Worm (Caenorhabditis elegans) whole organism, L1 larva: Measurements from ENCODE around the gene C10G8.3.

ENCODE experiments used
- Y116A8C.19 ChIP-seq: sonication (generic microtip); optimal IDR thresholded peaks from 2 replicates; lab custom pipeline; 2016; ENCODE audit warnings: missing compliant biosample characterization, missing genetic modification characterization, borderline replicate concordance
- alr-1 ChIP-seq: fragments of 200-800 bp; sonication (Bioruptor generic); optimal IDR thresholded peaks from 2 replicates; lab custom pipeline; 2018; ENCODE audit warnings: borderline replicate concordance, mild to moderate bottlenecking, missing genetic modification characterization, missing compliant biosample characterization
- ama-1 ChIP-seq: fragments of 150-350 bp; optimal IDR thresholded peaks from 2 replicates; lab custom pipeline; 2014
- ceh-63 ChIP-seq: fragments of 200-800 bp; sonication (Bioruptor generic); optimal IDR thresholded peaks from 2 replicates; lab custom pipeline; 2018; ENCODE audit warnings: mild to moderate bottlenecking, missing genetic modification characterization, missing compliant biosample characterization
- ces-1 ChIP-seq: fragments of 150-350 bp; optimal IDR thresholded peaks from 2 replicates; lab custom pipeline; 2014; ENCODE audit warnings: missing biosample characterization, missing genetic modification reagents, missing genetic modification characterization
- dpl-1 ChIP-seq, 3 experiments: fragments of 150-350 bp in 2 of 3; sonication (generic microtip) in 1 of 3; optimal IDR thresholded peaks; 2 replicates each; lab custom pipeline; 2014 to 2017; ENCODE audit warnings: missing biosample characterization in 3 of 3, missing genetic modification characterization in 3 of 3, missing genetic modification reagents in 3 of 3
- efl-1 ChIP-seq, 4 experiments: fragments of 150-350 bp; optimal IDR thresholded peaks in 3 of 4; peaks in 1 of 4; 1 replicate in 1 of 4; 2 replicates in 3 of 4; lab custom pipeline; 2014; ENCODE audit warnings: missing biosample characterization in 2 of 4, missing genetic modification characterization in 2 of 4, missing genetic modification reagents in 2 of 4
- efl-3 ChIP-seq: fragments of 200-800 bp; sonication (Bioruptor generic); optimal IDR thresholded peaks from 2 replicates; lab custom pipeline; 2018; ENCODE audit warnings: mild to moderate bottlenecking, missing genetic modification characterization, missing compliant biosample characterization
- egl-27 ChIP-seq, 2 experiments: fragments of 150-350 bp in 1 of 2; sonication (generic microtip); optimal IDR thresholded peaks; 3 replicates each; lab custom pipeline; 2017 to 2018; ENCODE audit warnings: missing biosample characterization in 2 of 2, missing genetic modification characterization in 2 of 2, missing genetic modification reagents in 2 of 2
- elt-2 ChIP-seq: sonication (generic microtip); optimal IDR thresholded peaks from 2 replicates; lab custom pipeline; 2016; ENCODE audit warnings: missing genetic modification characterization, mild to moderate bottlenecking, inconsistent platforms, missing compliant biosample characterization, missing genetic modification reagents
- elt-3 ChIP-seq, 6 experiments: fragments of 150-350 bp in 1 of 6; sonication (generic microtip); optimal IDR thresholded peaks; 2 replicates each; lab custom pipeline; 2017 to 2018; ENCODE audit warnings: missing biosample characterization in 6 of 6, missing genetic modification characterization in 6 of 6, inconsistent platforms in 1 of 6
- fkh-8 ChIP-seq: sonication (generic microtip); optimal IDR thresholded peaks from 2 replicates; lab custom pipeline; 2016; ENCODE audit warnings: mild to moderate bottlenecking, missing genetic modification characterization, missing compliant biosample characterization
- fos-1 ChIP-seq: fragments of 150-350 bp; optimal IDR thresholded peaks from 2 replicates; lab custom pipeline; 2014; ENCODE audit warnings: missing biosample characterization, missing genetic modification characterization
- hlh-17 ChIP-seq: fragments of 200-800 bp; sonication (Bioruptor generic); optimal IDR thresholded peaks from 2 replicates; lab custom pipeline; 2018; ENCODE audit warnings: missing genetic modification characterization, mild to moderate bottlenecking, missing compliant biosample characterization, moderate library complexity, borderline replicate concordance
- jun-1 ChIP-seq: fragments of 150-350 bp; optimal IDR thresholded peaks from 2 replicates; lab custom pipeline; 2014; ENCODE audit warnings: missing biosample characterization, missing genetic modification reagents, missing genetic modification characterization
- lin-13 ChIP-seq: fragments of 150-350 bp; optimal IDR thresholded peaks from 2 replicates; lab custom pipeline; 2014; ENCODE audit warnings: missing biosample characterization, missing genetic modification reagents, missing genetic modification characterization
- lin-15B ChIP-seq: fragments of 150-350 bp; sonication (generic microtip); optimal IDR thresholded peaks from 3 replicates; lab custom pipeline; 2014; ENCODE audit warnings: missing biosample characterization, missing genetic modification characterization
- lin-35 ChIP-seq, 2 experiments: fragments of 150-350 bp; optimal IDR thresholded peaks; 2 replicates each; lab custom pipeline; 2014; ENCODE audit warnings: missing biosample characterization in 2 of 2, missing genetic modification characterization in 2 of 2, missing genetic modification reagents in 2 of 2
- mab-9 ChIP-seq: fragments of 200-800 bp; sonication (Bioruptor generic); IDR thresholded peaks from 2 replicates; pipeline ENCODE4 v1.3.6; 2022; ENCODE audit warnings: missing genetic modification reagents, missing genetic modification characterization, missing compliant biosample characterization
- mdl-1 ChIP-seq, 2 experiments: fragments of 150-350 bp; optimal IDR thresholded peaks; 2 replicates each; lab custom pipeline; 2014 to 2017; ENCODE audit warnings: missing biosample characterization in 2 of 2, missing genetic modification characterization in 2 of 2, inconsistent platforms in 1 of 2
- mef-2 ChIP-seq: fragments of 150-350 bp; optimal IDR thresholded peaks from 2 replicates; lab custom pipeline; 2014; ENCODE audit warnings: missing biosample characterization, missing genetic modification characterization
- mep-1 ChIP-seq: fragments of 150-350 bp; optimal IDR thresholded peaks from 2 replicates; lab custom pipeline; 2014; ENCODE audit warnings: missing biosample characterization, missing genetic modification characterization
- nhr-11 ChIP-seq: fragments of 150-350 bp; optimal IDR thresholded peaks from 2 replicates; lab custom pipeline; 2014; ENCODE audit warnings: missing biosample characterization, missing genetic modification characterization
- nhr-20 ChIP-seq: sonication (generic microtip); optimal IDR thresholded peaks from 2 replicates; lab custom pipeline; 2016; ENCODE audit warnings: mild to moderate bottlenecking, missing genetic modification characterization, missing compliant biosample characterization
- nhr-237 ChIP-seq: fragments of 150-350 bp; optimal IDR thresholded peaks from 2 replicates; lab custom pipeline; 2014; ENCODE audit warnings: missing biosample characterization, missing genetic modification characterization
- nhr-47 ChIP-seq: sonication (generic microtip); optimal IDR thresholded peaks from 2 replicates; lab custom pipeline; 2016; ENCODE audit warnings: mild to moderate bottlenecking, missing genetic modification characterization, moderate library complexity, missing compliant biosample characterization
- nhr-77 ChIP-seq: fragments of 150-350 bp; optimal IDR thresholded peaks from 2 replicates; lab custom pipeline; 2014; ENCODE audit warnings: missing biosample characterization, missing genetic modification characterization
- nhr-85 ChIP-seq: sonication (generic microtip); peaks from one replicate; lab custom pipeline; 2016; ENCODE audit warnings: missing genetic modification characterization, inconsistent platforms, missing compliant biosample characterization
- nhr-90 ChIP-seq: sonication (generic microtip); optimal IDR thresholded peaks from 2 replicates; lab custom pipeline; 2016; ENCODE audit warnings: mild to moderate bottlenecking, missing genetic modification characterization, missing compliant biosample characterization; ENCODE audit not compliant: poor library complexity
- pag-3 ChIP-seq: sonication (generic microtip); optimal IDR thresholded peaks from 2 replicates; lab custom pipeline; 2017; ENCODE audit warnings: missing genetic modification characterization, mild to moderate bottlenecking, missing compliant biosample characterization, antibody characterized with exemption, borderline replicate concordance; ENCODE audit not compliant: insufficient read depth
- skn-1 ChIP-seq: fragments of 150-350 bp; optimal IDR thresholded peaks from 2 replicates; lab custom pipeline; 2014; ENCODE audit warnings: missing biosample characterization, missing genetic modification characterization
- tlp-1 ChIP-seq: fragments of 150-350 bp; optimal IDR thresholded peaks from 2 replicates; lab custom pipeline; 2014; ENCODE audit warnings: missing biosample characterization, missing genetic modification characterization
- unc-130 ChIP-seq: fragments of 150-350 bp; optimal IDR thresholded peaks from 2 replicates; lab custom pipeline; 2017; ENCODE audit warnings: missing biosample characterization, missing genetic modification characterization, inconsistent platforms
- unc-62 ChIP-seq: fragments of 150-350 bp; optimal IDR thresholded peaks from 2 replicates; lab custom pipeline; 2014; ENCODE audit warnings: missing biosample characterization, missing genetic modification reagents, missing genetic modification characterization
- unc-86 ChIP-seq: sonication (generic microtip); optimal IDR thresholded peaks from 2 replicates; lab custom pipeline; 2016; ENCODE audit warnings: missing genetic modification characterization, missing compliant biosample characterization
- xbp-1 ChIP-seq: sonication (generic microtip); optimal IDR thresholded peaks from 2 replicates; lab custom pipeline; 2016; ENCODE audit warnings: missing genetic modification characterization, missing compliant biosample characterization
- zag-1 ChIP-seq: fragments of 150-350 bp; optimal IDR thresholded peaks from 2 replicates; lab custom pipeline; 2014; ENCODE audit warnings: missing biosample characterization, missing genetic modification characterization
- ztf-4 ChIP-seq: fragments of 150-350 bp; optimal IDR thresholded peaks from 2 replicates; lab custom pipeline; 2014; ENCODE audit warnings: missing biosample characterization, missing genetic modification characterization

Gene C10G8.3

ce11 chrV:5274974-5275373 lies 37.6 kb upstream of the C10G8.3 start (continued):
- no peak for TF ChIP-seq mef-2 (tag; lab: Kevin White, UChicago)
- peak; percentile 64 for TF ChIP-seq nhr-47
- TF ChIP-seq nhr-90 (tag; lab: Kevin White, UChicago), result peak; percentile 5
- peak; percentile 35 for TF ChIP-seq unc-86
- TF ChIP-seq Y116A8C.19 (tag; lab: Kevin White, UChicago), result no peak
- peak; percentile 71 to 81 (median 81) for TF ChIP-seq dpl-1 (GFP tag; optimal IDR thresholded peaks at IDR 0.05; lab: Kevin White, UChicago)
- TF ChIP-seq skn-1 (tag; lab: Kevin White, UChicago), result peak; percentile 35
- peak; percentile 20 for TF ChIP-seq lin-15B (tag; lab: Kevin White, UChicago)
- TF ChIP-seq lin-35 (GFP tag; optimal IDR thresholded peaks at IDR 0.05; lab: Kevin White, UChicago), result peak; percentile 67 to 80
- no peak for TF ChIP-seq mab-9 (GFP tag; lab: Robert Waterston, UW)
- peak in 1 of 2 experiments; percentile 32 for TF ChIP-seq mdl-1 (tag; optimal IDR thresholded peaks at IDR 0.05; lab: Kevin White, UChicago)
- no peak for TF ChIP-seq hlh-17 (GFP tag; lab: Kevin White, UChicago)
- no peak for TF ChIP-seq fos-1 (tag; lab: Kevin White, UChicago)
- TF ChIP-seq nhr-77, result no peak
- TF ChIP-seq pag-3 (tag; lab: Kevin White, UChicago), result no peak
- TF ChIP-seq elt-3 (tag; optimal IDR thresholded peaks at IDR 0.05; lab: Kevin White, UChicago), result no peak
- TF ChIP-seq efl-1 (optimal IDR thresholded peaks at IDR 0.05; lab: Kevin White, UChicago), result peak; percentile 73 to 78
- TF ChIP-seq efl-1 (GFP tag; optimal IDR thresholded peaks at IDR 0.05 in 1 of 2; lab: Kevin White, UChicago), result peak; percentile 81 to 98
- peak; percentile 61 for TF ChIP-seq nhr-20 (tag; lab: Kevin White, UChicago)
- no peak for TF ChIP-seq alr-1 (tag; lab: Kevin White, UChicago)
- peak; percentile 33 for TF ChIP-seq xbp-1 (tag; lab: Kevin White, UChicago)
- no peak for TF ChIP-seq ces-1 (GFP tag; lab: Kevin White, UChicago)
- TF ChIP-seq lin-13, result peak; percentile 25
- no peak for TF ChIP-seq efl-3
- peak; percentile 21 for TF ChIP-seq jun-1 (tag; lab: Kevin White, UChicago)
- no peak for TF ChIP-seq ceh-63 (GFP tag; lab: Kevin White, UChicago)
- no peak for TF ChIP-seq unc-62 (GFP tag; lab: Kevin White, UChicago)
- TF ChIP-seq nhr-85 (tag; lab: Kevin White, UChicago), result no peak
- no peak for TF ChIP-seq ama-1
- TF ChIP-seq nhr-237 (tag; lab: Kevin White, UChicago), result no peak
- TF ChIP-seq egl-27 (tag; optimal IDR thresholded peaks at IDR 0.05; lab: Kevin White, UChicago), result no peak

ce11 chrV:5275426-5276007 lies 37.0 kb upstream of the C10G8.3 start:
- TF ChIP-seq efl-1 (optimal IDR thresholded peaks at IDR 0.05; lab: Kevin White, UChicago), result no peak
- peak in 1 of 2 experiments; percentile 39 for TF ChIP-seq efl-1 (GFP tag; optimal IDR thresholded peaks at IDR 0.05 in 1 of 2; lab: Kevin White, UChicago)
- TF ChIP-seq nhr-85 (tag; lab: Kevin White, UChicago), result peak; percentile 69
- TF ChIP-seq elt-2 (tag; lab: Kevin White, UChicago), result no peak
- TF ChIP-seq nhr-90 (tag; lab: Kevin White, UChicago), result peak; percentile 14
- TF ChIP-seq, all 84 proteins: peak for 3

ce11 chrV:5278001-5278400 lies 34.6 kb upstream of the C10G8.3 start, which contains the start of gene B0238.9:
TSS of gene B0238.9 (minus strand) at chrV:5278101.
- no peak for TF ChIP-seq skn-1 (tag; lab: Kevin White, UChicago)
- no peak for TF ChIP-seq unc-130 (tag; lab: Kevin White, UChicago)
- TF ChIP-seq mep-1 (tag; lab: Kevin White, UChicago), result no peak
- no peak for TF ChIP-seq ceh-63 (GFP tag; lab: Kevin White, UChicago)
- no peak for TF ChIP-seq xbp-1 (tag; lab: Kevin White, UChicago)
- TF ChIP-seq mab-9 (GFP tag; lab: Robert Waterston, UW), result no peak
- TF ChIP-seq ztf-4, result no peak
- TF ChIP-seq zag-1 (tag; lab: Kevin White, UChicago), result no peak
- TF ChIP-seq tlp-1 (tag; lab: Kevin White, UChicago), result no peak
- TF ChIP-seq fkh-8 (tag; lab: Kevin White, UChicago), result no peak
- TF ChIP-seq nhr-11 (tag; lab: Kevin White, UChicago), result no peak
- no peak for TF ChIP-seq lin-35 (GFP tag; optimal IDR thresholded peaks at IDR 0.05; lab: Kevin White, UChicago)
